Worm (Caenorhabditis elegans) whole organism, mixed stage, embryonic: ENCODE measurements around the gene srj-8.

ENCODE experiments used
- hlh-1 ChIP-seq: fragments of 150-350 bp; optimal IDR thresholded peaks from 2 replicates; lab custom pipeline; 2014; ENCODE audit warnings: missing biosample characterization, missing genetic modification reagents, missing genetic modification characterization
- lin-13 ChIP-seq: fragments of 150-350 bp; optimal IDR thresholded peaks from 2 replicates; lab custom pipeline; 2014; ENCODE audit warnings: missing biosample characterization, missing genetic modification characterization
- mep-1 ChIP-seq: fragments of 150-350 bp; optimal IDR thresholded peaks from 2 replicates; lab custom pipeline; 2017; ENCODE audit warnings: missing biosample characterization, missing genetic modification reagents, missing genetic modification characterization, inconsistent platforms
- nhr-237 ChIP-seq: fragments of 150-350 bp; optimal IDR thresholded peaks from 2 replicates; lab custom pipeline; 2014; ENCODE audit warnings: missing biosample characterization, missing genetic modification characterization
- nhr-28 ChIP-seq: fragments of 150-350 bp; optimal IDR thresholded peaks from 2 replicates; lab custom pipeline; 2014; ENCODE audit warnings: missing biosample characterization, missing genetic modification characterization
- nhr-76 ChIP-seq: sonication (generic microtip); optimal IDR thresholded peaks from 2 replicates; lab custom pipeline; 2017; ENCODE audit warnings: missing biosample characterization, missing genetic modification characterization
- pha-4 ChIP-seq: fragments of 150-350 bp; optimal IDR thresholded peaks from 2 replicates; lab custom pipeline; 2018; ENCODE audit warnings: missing biosample characterization, missing genetic modification reagents, missing genetic modification characterization
- unc-62 ChIP-seq: fragments of 150-350 bp; optimal IDR thresholded peaks from 2 replicates; lab custom pipeline; 2014; ENCODE audit warnings: missing biosample characterization, missing genetic modification reagents, missing genetic modification characterization

DNA sequence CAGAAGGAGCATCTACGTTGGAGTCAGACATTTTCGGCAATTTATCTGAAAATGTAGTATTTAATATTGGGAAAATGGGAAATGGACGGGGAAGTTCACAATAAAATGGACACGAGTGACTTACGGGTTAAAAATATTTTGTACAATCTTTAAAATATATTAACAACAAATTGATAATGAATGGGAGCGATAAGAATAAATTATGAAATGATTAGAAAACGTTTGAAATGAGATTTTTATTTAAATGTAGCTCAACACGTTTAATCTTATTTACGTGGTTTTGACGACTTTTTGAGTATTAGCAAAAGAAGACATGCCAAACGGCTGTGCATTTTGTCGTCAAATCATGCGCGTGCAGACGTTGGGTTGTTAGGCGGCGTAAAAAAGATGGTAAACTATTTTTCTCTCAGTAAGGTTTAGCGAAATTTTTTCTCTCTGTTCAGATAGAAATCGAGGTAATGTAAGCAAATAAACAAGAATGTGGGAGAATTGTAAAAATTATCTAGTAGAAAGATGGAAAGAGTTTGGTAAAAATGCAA lies 30.6 kb downstream of the srj-8 start, which contains the start of gene fbxa-64:
- TF ChIP-seq nhr-76 (no peak), lin-13 (no peak), nhr-237 (no peak), mep-1 (tag; lab: Kevin White, UChicago) (no peak), pha-4 (tag; lab: Kevin White, UChicago) (no peak), unc-62 (GFP tag; lab: Kevin White, UChicago) (no peak), nhr-28 (no peak), hlh-1 (tag; lab: Kevin White, UChicago) (no peak)
